Worm (Caenorhabditis elegans) whole organism, early embryonic: Measurements from ENCODE around the gene B0228.6.

Source experiments
- B0310.2 ChIP-seq: sonication (generic microtip); optimal IDR thresholded peaks from 2 replicates; lab custom pipeline; 2016; ENCODE audit warnings: mild to moderate bottlenecking, missing genetic modification characterization, missing compliant biosample characterization
- F13C5.2 ChIP-seq: sonication (generic microtip); optimal IDR thresholded peaks from 2 replicates; lab custom pipeline; 2017; ENCODE audit warnings: mild to moderate bottlenecking, missing genetic modification characterization, inconsistent platforms, missing compliant biosample characterization
- aly-1 ChIP-seq: sonication (generic microtip); optimal IDR thresholded peaks from 2 replicates; lab custom pipeline; 2016; ENCODE audit warnings: missing genetic modification characterization, missing compliant biosample characterization
- ama-1 ChIP-seq: fragments of 150-350 bp; optimal IDR thresholded peaks from 2 replicates; lab custom pipeline; 2014
- ceh-13 ChIP-seq: fragments of 200-800 bp; sonication (Bioruptor generic); optimal IDR thresholded peaks from 2 replicates; lab custom pipeline; 2018; ENCODE audit warnings: mild to moderate bottlenecking, missing genetic modification characterization, missing compliant biosample characterization
- ceh-36 ChIP-seq: sonication (generic microtip); optimal IDR thresholded peaks from 2 replicates; lab custom pipeline; 2016; ENCODE audit warnings: missing genetic modification characterization, inconsistent platforms, missing compliant biosample characterization
- ets-7 ChIP-seq: sonication (generic microtip); optimal IDR thresholded peaks from 2 replicates; lab custom pipeline; 2016; ENCODE audit warnings: missing genotype, missing genetic modification characterization, missing compliant biosample characterization
- flt-1 ChIP-seq: fragments of 200-800 bp; sonication (Bioruptor generic); IDR thresholded peaks from 2 replicates; pipeline ENCODE4 v1.3.6; 2022; ENCODE audit warnings: missing genetic modification characterization, missing compliant biosample characterization
- hmbx-1 ChIP-seq: sonication (generic microtip); optimal IDR thresholded peaks from 2 replicates; lab custom pipeline; 2016; ENCODE audit warnings: mild to moderate bottlenecking, missing genetic modification characterization, missing compliant biosample characterization
- hmg-4 ChIP-seq: fragments of 200-800 bp; sonication (Bioruptor generic); optimal IDR thresholded peaks from 2 replicates; lab custom pipeline; 2018; ENCODE audit warnings: mild to moderate bottlenecking, missing genetic modification characterization, missing compliant biosample characterization
- hnd-1 ChIP-seq: sonication (generic microtip); optimal IDR thresholded peaks from 2 replicates; lab custom pipeline; 2016; ENCODE audit warnings: missing genetic modification characterization, missing compliant biosample characterization
- pes-1 ChIP-seq: fragments of 200-800 bp; sonication (Bioruptor generic); IDR thresholded peaks from 2 replicates; pipeline ENCODE4 v1.3.6; 2022; ENCODE audit warnings: missing genetic modification reagents, missing genetic modification characterization, missing compliant biosample characterization
- scrt-1 ChIP-seq: fragments of 200-800 bp; sonication (Bioruptor generic); IDR thresholded peaks from 2 replicates; pipeline ENCODE4 v1.3.6; 2022; ENCODE audit warnings: missing genetic modification characterization, missing compliant biosample characterization
- sea-1 ChIP-seq: fragments of 200-800 bp; sonication (Bioruptor generic); conservative IDR thresholded peaks from 2 replicates; pipeline ENCODE4 v1.3.6; 2022; ENCODE audit warnings: missing genetic modification characterization, missing compliant biosample characterization
- tbx-11 ChIP-seq: fragments of 200-800 bp; sonication (Bioruptor generic); IDR thresholded peaks from 2 replicates; pipeline ENCODE4 v1.3.6; 2022; ENCODE audit warnings: missing genetic modification characterization, missing compliant biosample characterization
- tbx-37 ChIP-seq: fragments of 200-800 bp; sonication (Bioruptor generic); conservative IDR thresholded peaks from 2 replicates; pipeline ENCODE4 v1.3.6; 2022; ENCODE audit warnings: missing genetic modification reagents, missing genetic modification characterization, missing compliant biosample characterization
- tra-4 ChIP-seq: sonication (generic microtip); optimal IDR thresholded peaks from 2 replicates; lab custom pipeline; 2017; ENCODE audit warnings: missing genetic modification characterization, missing compliant biosample characterization

Gene B0228.6

DNA sequence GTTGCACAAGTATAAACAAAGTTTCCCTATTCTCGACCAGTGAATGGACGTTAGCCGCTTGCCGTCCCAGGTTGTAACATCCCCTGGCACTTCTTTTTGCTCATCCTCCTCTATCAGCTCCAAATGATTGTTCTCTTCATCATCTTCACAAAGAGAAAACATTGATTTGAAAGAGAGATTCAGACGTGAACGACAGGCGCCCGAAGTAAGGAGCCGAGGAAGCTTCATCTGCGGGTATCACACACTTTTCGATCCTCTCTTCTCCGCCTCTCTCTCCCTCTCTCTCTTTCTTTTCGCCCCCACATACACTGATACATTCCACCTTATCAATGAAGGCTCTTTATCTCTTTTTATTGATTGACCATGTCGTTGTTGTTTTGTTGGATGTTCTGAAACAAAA is 32.2 kb downstream of the B0228.6 start:
- TF ChIP-seq B0310.2 (tag; lab: Kevin White, UChicago) (no peak), tbx-11 (no peak), hmg-4 (GFP tag; lab: Kevin White, UChicago) (no peak), ets-7 (no peak), tra-4 (tag; lab: Kevin White, UChicago) (no peak), tbx-37 (GFP tag; lab: Robert Waterston, UW) (no peak), pes-1 (GFP tag; lab: Robert Waterston, UW) (no peak), scrt-1 (GFP tag; lab: Robert Waterston, UW) (no peak), ceh-36 (tag; lab: Kevin White, UChicago) (no peak), ceh-13 (no peak), flt-1 (GFP tag; lab: Robert Waterston, UW) (no peak), ama-1 (lab: Kevin White, UChicago) (no peak)

DNA sequence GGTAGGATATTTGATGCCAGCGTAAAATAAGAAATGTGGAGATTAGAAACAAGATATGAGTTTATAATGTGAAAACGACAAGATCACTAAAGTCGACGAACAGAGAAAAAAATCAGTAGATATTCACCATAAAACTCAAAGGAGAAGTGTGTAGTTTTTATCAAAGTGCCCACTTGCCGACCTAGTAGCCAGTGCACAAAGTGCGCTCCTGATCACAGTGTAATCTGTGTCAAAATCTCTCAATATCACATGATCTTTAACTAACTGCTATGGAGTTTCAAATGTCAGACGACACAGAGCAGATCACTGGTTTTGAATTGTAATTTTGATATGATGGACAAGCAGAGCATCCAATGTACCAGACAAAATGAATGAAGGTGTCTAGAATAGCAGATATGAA is 34.5 kb downstream of the B0228.6 start:
- TF ChIP-seq ets-7 (no peak), aly-1 (tag; lab: Kevin White, UChicago) (no peak), tbx-37 (GFP tag; lab: Robert Waterston, UW) (no peak), hmbx-1 (tag; lab: Kevin White, UChicago) (no peak), tbx-11 (no peak), hnd-1 (no peak), F13C5.2 (tag; lab: Kevin White, UChicago) (no peak), sea-1 (GFP tag; lab: Robert Waterston, UW) (no peak), ceh-13 (no peak), scrt-1 (GFP tag; lab: Robert Waterston, UW) (no peak), B0310.2 (tag; lab: Kevin White, UChicago) (no peak), tra-4 (tag; lab: Kevin White, UChicago) (no peak), flt-1 (GFP tag; lab: Robert Waterston, UW) (no peak), ceh-36 (tag; lab: Kevin White, UChicago) (no peak), pes-1 (GFP tag; lab: Robert Waterston, UW) (no peak), ama-1 (lab: Kevin White, UChicago) (no peak), hmg-4 (GFP tag; lab: Kevin White, UChicago) (no peak)

ce11 chrII:7719039-7719438 is 35.9 kb downstream of the B0228.6 start:
- TF ChIP-seq tbx-11 (no peak), hmg-4 (GFP tag; lab: Kevin White, UChicago) (no peak), sea-1 (GFP tag; lab: Robert Waterston, UW) (no peak), tra-4 (tag; lab: Kevin White, UChicago) (no peak), pes-1 (GFP tag; lab: Robert Waterston, UW) (no peak), ama-1 (lab: Kevin White, UChicago) (no peak), scrt-1 (GFP tag; lab: Robert Waterston, UW) (no peak), F13C5.2 (tag; lab: Kevin White, UChicago) (no peak), hnd-1 (no peak), ceh-13 (no peak), aly-1 (tag; lab: Kevin White, UChicago) (no peak), tbx-37 (GFP tag; lab: Robert Waterston, UW) (no peak), flt-1 (GFP tag; lab: Robert Waterston, UW) (no peak)

ce11 chrII:7718491-7718890 is 36.5 kb downstream of the B0228.6 start, which contains the start of gene cpna-5:
TSS of gene cpna-5 (minus strand) at chrII:7718591.
- TF ChIP-seq F13C5.2 (tag; lab: Kevin White, UChicago) (no peak), hmg-4 (GFP tag; lab: Kevin White, UChicago) (no peak)

DNA sequence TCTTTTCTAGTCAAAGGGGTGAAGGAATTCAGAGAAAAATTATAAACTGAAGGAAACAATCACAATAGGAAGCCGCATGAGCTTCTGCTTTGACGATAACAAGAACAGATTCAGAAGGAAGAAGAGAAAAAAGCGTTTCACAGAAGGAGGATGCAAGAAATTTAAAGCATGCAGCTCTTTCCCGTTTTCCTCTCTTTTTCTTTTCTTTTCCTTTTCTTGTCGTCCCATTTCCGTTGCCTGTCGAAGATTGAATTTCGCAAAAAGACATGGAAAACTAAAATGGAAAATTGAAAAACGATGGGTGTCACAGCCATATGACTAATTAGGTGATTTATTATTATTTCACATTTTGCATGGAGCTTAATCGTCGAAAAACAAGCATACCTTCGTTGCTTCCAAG is 38.9 kb downstream of the B0228.6 start:
- no peak for TF ChIP-seq F13C5.2 (tag; lab: Kevin White, UChicago)
- TF ChIP-seq hnd-1, result no peak
- TF ChIP-seq tbx-11, result no peak
- no peak for TF ChIP-seq tbx-37 (GFP tag; lab: Robert Waterston, UW)
- TF ChIP-seq scrt-1 (GFP tag; lab: Robert Waterston, UW), result no peak
- no peak for TF ChIP-seq aly-1 (tag; lab: Kevin White, UChicago)
- no peak for TF ChIP-seq hmbx-1 (tag; lab: Kevin White, UChicago)
- no peak for TF ChIP-seq sea-1 (GFP tag; lab: Robert Waterston, UW)
- no peak for TF ChIP-seq ets-7
- no peak for TF ChIP-seq ceh-13
- TF ChIP-seq flt-1 (GFP tag; lab: Robert Waterston, UW), result no peak
- no peak for TF ChIP-seq B0310.2 (tag; lab: Kevin White, UChicago)
- TF ChIP-seq tra-4 (tag; lab: Kevin White, UChicago), result no peak
- TF ChIP-seq hmg-4 (GFP tag; lab: Kevin White, UChicago), result no peak
- TF ChIP-seq ceh-36 (tag; lab: Kevin White, UChicago), result no peak
- no peak for TF ChIP-seq pes-1 (GFP tag; lab: Robert Waterston, UW)

- no peak for TF ChIP-seq hmbx-1 (tag; lab: Kevin White, UChicago)
- no peak for TF ChIP-seq hnd-1
- TF ChIP-seq hmg-4 (GFP tag; lab: Kevin White, UChicago), result no peak
- TF ChIP-seq F13C5.2 (tag; lab: Kevin White, UChicago), result no peak
- TF ChIP-seq flt-1 (GFP tag; lab: Robert Waterston, UW), result no peak
- TF ChIP-seq tbx-37 (GFP tag; lab: Robert Waterston, UW), result no peak
- no peak for TF ChIP-seq ama-1 (lab: Kevin White, UChicago)
- no peak for TF ChIP-seq ceh-36 (tag; lab: Kevin White, UChicago)
- no peak for TF ChIP-seq sea-1 (GFP tag; lab: Robert Waterston, UW)
- TF ChIP-seq B0310.2 (tag; lab: Kevin White, UChicago), result no peak
- no peak for TF ChIP-seq aly-1 (tag; lab: Kevin White, UChicago)
- no peak for TF ChIP-seq tra-4 (tag; lab: Kevin White, UChicago)
Measured at ce11 chrII:7714614-7715186, 40.3 kb downstream of the B0228.6 start.

DNA sequence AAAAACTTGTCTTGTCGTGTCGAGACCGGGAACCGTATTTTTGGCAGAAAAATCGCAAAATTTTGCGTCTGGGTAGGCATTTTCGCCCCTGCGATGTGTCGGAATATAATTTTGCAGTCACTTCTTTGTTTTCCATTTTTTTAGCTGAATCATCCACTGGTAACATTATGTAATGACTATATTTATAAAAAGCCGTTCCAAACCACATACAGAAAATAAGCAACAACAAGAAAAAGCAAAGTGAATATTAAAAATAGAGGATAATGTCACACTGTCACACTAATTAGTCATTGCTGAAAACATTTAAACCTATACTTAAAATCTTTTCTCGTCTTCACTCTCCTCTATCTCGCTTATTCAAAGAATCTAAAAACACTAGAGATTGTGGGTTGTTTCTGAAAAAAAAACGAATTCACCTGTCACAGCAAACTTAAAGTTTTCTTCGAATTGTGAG is 45.6 kb downstream of the B0228.6 start, which contains the start of gene sre-1:
Gene sre-1 (plus strand): TSS at position 404 of the 454 bp plus-strand sequence.
- TF ChIP-seq aly-1 (tag; lab: Kevin White, UChicago) (no peak), hnd-1 (no peak), hmg-4 (GFP tag; lab: Kevin White, UChicago) (no peak), tra-4 (tag; lab: Kevin White, UChicago) (no peak), sea-1 (GFP tag; lab: Robert Waterston, UW) (no peak), ets-7 (no peak), tbx-37 (GFP tag; lab: Robert Waterston, UW) (no peak), flt-1 (GFP tag; lab: Robert Waterston, UW) (no peak), F13C5.2 (tag; lab: Kevin White, UChicago) (no peak), ama-1 (lab: Kevin White, UChicago) (no peak), ceh-36 (tag; lab: Kevin White, UChicago) (no peak)
